Worm (Caenorhabditis elegans): ENCODE results near the gene cdk-1.

cdk-1 gene

ce11 chrIII:9780665-9781304 lies 33.5 kb downstream of the cdk-1 start, which contains the start of gene vha-1:
Gene vha-1 (plus strand): TSS chrIII:9781254.
- no peak for TF ChIP-seq nhr-67 (tag; optimal IDR thresholded peaks at IDR 0.05)
- no peak for TF ChIP-seq nhr-76 (tag; optimal IDR thresholded peaks at IDR 0.05)
- TF ChIP-seq nhr-237 (tag; optimal IDR thresholded peaks at IDR 0.05) = no peak
- peak; percentile 98 for TF ChIP-seq lin-15B (tag; optimal IDR thresholded peaks at IDR 0.05)
- peak; percentile 94 for TF ChIP-seq pqm-1 (tag; optimal IDR thresholded peaks at IDR 0.05)
- no peak for TF ChIP-seq tbx-2 (tag; optimal IDR thresholded peaks at IDR 0.05)
- TF ChIP-seq ztf-4 (tag; optimal IDR thresholded peaks at IDR 0.05) = peak; percentile 52
- no peak for TF ChIP-seq sea-2 (GFP tag; optimal IDR thresholded peaks at IDR 0.05)
- TF ChIP-seq unc-62 (GFP tag; optimal IDR thresholded peaks at IDR 0.05) = peak; percentile 63
- peak; percentile 3 for TF ChIP-seq ZK546.5 (tag; optimal IDR thresholded peaks at IDR 0.05)
- TF ChIP-seq lsy-12 (tag; optimal IDR thresholded peaks at IDR 0.05) = peak; percentile 80
- peak; percentile 65 for TF ChIP-seq nhr-25 (tag; optimal IDR thresholded peaks at IDR 0.05)
- peak; percentile 46 for TF ChIP-seq egl-5 (tag; optimal IDR thresholded peaks at IDR 0.05)
- TF ChIP-seq elt-1 (tag; optimal IDR thresholded peaks at IDR 0.05) = no peak
- TF ChIP-seq nhr-28 (tag; optimal IDR thresholded peaks at IDR 0.05) = no peak
- TF ChIP-seq daf-12 (tag; optimal IDR thresholded peaks at IDR 0.05) = no peak
- no peak for TF ChIP-seq nhr-12 (tag; optimal IDR thresholded peaks at IDR 0.05)
- peak in 2 of 3 experiments; percentile 23 to 46 for TF ChIP-seq elt-3 (tag; optimal IDR thresholded peaks at IDR 0.05)
- TF ChIP-seq lin-39 (tag; optimal IDR thresholded peaks at IDR 0.05) = peak; percentile 80
- no peak for TF ChIP-seq ceh-82 (tag; optimal IDR thresholded peaks at IDR 0.05)
- TF ChIP-seq egl-27 (tag; optimal IDR thresholded peaks at IDR 0.05) = no peak
- peak; percentile 16 for TF ChIP-seq fkh-10 (GFP tag; optimal IDR thresholded peaks at IDR 0.05)
- TF ChIP-seq ama-1 (optimal IDR thresholded peaks at IDR 0.05) = peak; percentile 74
- peak; percentile 58 for TF ChIP-seq nhr-43 (tag; optimal IDR thresholded peaks at IDR 0.05; ENCODE audit: poor library complexity, severe bottlenecking)
- TF ChIP-seq nfya-1 (tag; optimal IDR thresholded peaks at IDR 0.05; ENCODE audit: insufficient read depth) = peak; percentile 90
- peak; percentile 90 for TF ChIP-seq jun-1 (tag; optimal IDR thresholded peaks at IDR 0.05)
- TF ChIP-seq eor-1 (tag; optimal IDR thresholded peaks at IDR 0.05) = no peak
- TF ChIP-seq nhr-77 (tag; optimal IDR thresholded peaks at IDR 0.05) = peak; percentile 40
- no peak for TF ChIP-seq mml-1 (tag; optimal IDR thresholded peaks at IDR 0.05)
- peak; percentile 59 for TF ChIP-seq R02D3.7 (tag; optimal IDR thresholded peaks at IDR 0.05)
- peak; percentile 80 for TF ChIP-seq fos-1 (tag; optimal IDR thresholded peaks at IDR 0.05)
- TF ChIP-seq aly-2 (tag; optimal IDR thresholded peaks at IDR 0.05) = no peak
- no peak for TF ChIP-seq fkh-2 (tag; optimal IDR thresholded peaks at IDR 0.05)
- TF ChIP-seq elt-2 (tag; optimal IDR thresholded peaks at IDR 0.05) = peak; percentile 84
- TF ChIP-seq skn-1 (tag; optimal IDR thresholded peaks at IDR 0.05) = peak; percentile 75
- TF ChIP-seq zag-1 (tag; optimal IDR thresholded peaks at IDR 0.05) = no peak
- no peak for TF ChIP-seq nhr-11 (tag; optimal IDR thresholded peaks at IDR 0.05)
- TF ChIP-seq nhr-23 (tag; optimal IDR thresholded peaks at IDR 0.05) = peak; percentile 73
- no peak for TF ChIP-seq ceh-16 (tag; optimal IDR thresholded peaks at IDR 0.05)
- TF ChIP-seq pha-4 (tag; optimal IDR thresholded peaks at IDR 0.05) = peak; percentile 92
- TF ChIP-seq ceh-28 (tag; optimal IDR thresholded peaks at IDR 0.05) = peak; percentile 66
- no peak for TF ChIP-seq ztf-11 (tag; optimal IDR thresholded peaks at IDR 0.05)
- TF ChIP-seq hmg-11 (tag; optimal IDR thresholded peaks at IDR 0.05) = peak; percentile 57
- peak; percentile 70 for TF ChIP-seq snpc-4 (tag; optimal IDR thresholded peaks at IDR 0.05)
- TF ChIP-seq unc-39 (tag; optimal IDR thresholded peaks at IDR 0.05) = no peak
- no peak for TF ChIP-seq mdl-1 (tag; optimal IDR thresholded peaks at IDR 0.05)
- TF ChIP-seq ceh-9 (tag; optimal IDR thresholded peaks at IDR 0.05) = no peak
